Fruit fly (Drosophila melanogaster): ENCODE data around the gene Reck.

- TF ChIP-seq CG8319 (GFP tag; optimal IDR thresholded peaks at IDR 0.05) (no peak), CG9139 (GFP tag; optimal IDR thresholded peaks at IDR 0.05) (no peak), Eip78C (GFP tag) (no peak), CG8119 (GFP tag; IDR thresholded peaks at IDR 0.05) (no peak), pdm3 (GFP tag; optimal IDR thresholded peaks at IDR 0.05) (no peak), lz (GFP tag; optimal IDR thresholded peaks at IDR 0.05) (no peak), achi (GFP tag; optimal IDR thresholded peaks at IDR 0.05) (no peak), CG6854 (GFP tag; optimal IDR thresholded peaks at IDR 0.05) (no peak), esn (GFP tag; optimal IDR thresholded peaks at IDR 0.05) (no peak), CG11902 (GFP tag; optimal IDR thresholded peaks at IDR 0.05) (no peak), Gug (GFP tag; IDR thresholded peaks at IDR 0.05) (no peak), Eip75B (GFP tag; optimal IDR thresholded peaks at IDR 0.05) (no peak), cyc (GFP tag; optimal IDR thresholded peaks at IDR 0.05) (no peak), topi (GFP tag; optimal IDR thresholded peaks at IDR 0.05) (no peak)
Observed at dm6 chr3L:15051325-15051724, 37.5 kb upstream of the Reck start, which contains the start of gene CG43679.

Measured in whole organism, prepupa.